Worm (Caenorhabditis elegans) whole organism, midembryonic: Measurements from ENCODE around the gene cpar-1.

Source experiments
- cog-1 ChIP-seq: sonication (generic microtip); optimal IDR thresholded peaks from 2 replicates; lab custom pipeline; 2016; ENCODE audit warnings: missing genetic modification characterization, missing compliant biosample characterization
- flt-1 ChIP-seq: fragments of 200-800 bp; sonication (Bioruptor generic); IDR thresholded peaks from 2 replicates; pipeline ENCODE4 v1.3.6; 2022; ENCODE audit warnings: missing genetic modification characterization, missing compliant biosample characterization
- med-1 ChIP-seq: sonication (generic microtip); optimal IDR thresholded peaks from 2 replicates; lab custom pipeline; 2017; ENCODE audit warnings: missing genetic modification characterization, mild to moderate bottlenecking, missing compliant biosample characterization, antibody characterized with exemption, missing genetic modification reagents; ENCODE audit not compliant: insufficient read depth
- ref-1 ChIP-seq: fragments of 200-800 bp; sonication (Bioruptor generic); conservative IDR thresholded peaks from 2 replicates; pipeline ENCODE4 v1.3.6; 2022; ENCODE audit warnings: missing genetic modification reagents, missing genetic modification characterization, missing compliant biosample characterization
- tab-1 ChIP-seq: fragments of 200-800 bp; sonication (Bioruptor generic); IDR thresholded peaks from 2 replicates; pipeline ENCODE4 v1.3.6; 2022; ENCODE audit warnings: missing genetic modification characterization, missing compliant biosample characterization
- ztf-23 ChIP-seq: fragments of 200-800 bp; sonication (Bioruptor generic); IDR thresholded peaks from 2 replicates; pipeline ENCODE4 v1.3.6; 2022; ENCODE audit warnings: missing genetic modification reagents, missing genetic modification characterization, missing compliant biosample characterization

ce11 chrIII:9472464-9472863 lies 38.6 kb downstream of the cpar-1 start:
- TF ChIP-seq med-1 (GFP tag; lab: Kevin White, UChicago): no peak
- no peak for TF ChIP-seq ztf-23 (GFP tag; lab: Robert Waterston, UW)
- no peak for TF ChIP-seq tab-1 (GFP tag; lab: Robert Waterston, UW)
- TF ChIP-seq cog-1 (tag; lab: Kevin White, UChicago): no peak
- no peak for TF ChIP-seq flt-1
- TF ChIP-seq ref-1 (GFP tag; lab: Robert Waterston, UW): no peak
